Worm (Caenorhabditis elegans): Measurements from ENCODE around the gene str-69.

Gene str-69

ce11 chrV:3145241-3145640 lies 39.5 kb upstream of the str-69 start:
- no peak for TF ChIP-seq nhr-28 (tag; optimal IDR thresholded peaks at IDR 0.05)
- no peak for TF ChIP-seq unc-120 (tag; optimal IDR thresholded peaks at IDR 0.05; ENCODE audit: poor library complexity, severe bottlenecking)
- no peak for TF ChIP-seq sem-2 (GFP tag; optimal IDR thresholded peaks at IDR 0.05)
- no peak for TF ChIP-seq mep-1 (tag; optimal IDR thresholded peaks at IDR 0.05)
- TF ChIP-seq unc-39 (tag; optimal IDR thresholded peaks at IDR 0.05), result no peak
- no peak for TF ChIP-seq pha-4 (tag; optimal IDR thresholded peaks at IDR 0.05)
- no peak for TF ChIP-seq snpc-4 (tag; optimal IDR thresholded peaks at IDR 0.05)

ce11 chrV:3144494-3144893 lies 38.8 kb upstream of the str-69 start, which contains the start of gene srab-10:
Gene srab-10, minus strand, starts transcription at chrV:3144594.
- no peak for TF ChIP-seq ztf-11 (tag; optimal IDR thresholded peaks at IDR 0.05)
- no peak for TF ChIP-seq unc-62 (GFP tag; optimal IDR thresholded peaks at IDR 0.05)
- no peak for TF ChIP-seq sem-2 (GFP tag; optimal IDR thresholded peaks at IDR 0.05)

ce11 chrV:3141190-3141589 lies 35.5 kb upstream of the str-69 start, which contains the start of gene srab-9:
Gene srab-9, minus strand, starts transcription at chrV:3141290.
- no peak for TF ChIP-seq nhr-28 (tag; optimal IDR thresholded peaks at IDR 0.05)

- TF ChIP-seq drap-1 (GFP tag; optimal IDR thresholded peaks at IDR 0.05) (no peak), tbx-8 (GFP tag; optimal IDR thresholded peaks at IDR 0.05) (no peak), flh-1 (GFP tag; optimal IDR thresholded peaks at IDR 0.05) (no peak), nhr-12 (tag; optimal IDR thresholded peaks at IDR 0.05) (no peak), unc-120 (tag; optimal IDR thresholded peaks at IDR 0.05; ENCODE audit: poor library complexity, severe bottlenecking) (no peak)
These were observed 32.8 kb upstream of the str-69 start, which contains the start of the genes irld-3 and F02C9.1 for ce11 chrV:3138488-3138887. Gene irld-3, minus strand, starts transcription at chrV:3138588. Gene F02C9.1, plus strand, starts transcription at chrV:3138703.

ce11 chrV:3133293-3133755 lies 27.6 kb upstream of the str-69 start, which contains the start of gene F02C9.2:
Gene F02C9.2, plus strand, starts transcription at chrV:3133705.
- TF ChIP-seq sem-2 (GFP tag; optimal IDR thresholded peaks at IDR 0.05), result no peak
- TF ChIP-seq bed-3 (GFP tag; optimal IDR thresholded peaks at IDR 0.05), result no peak
- no peak for TF ChIP-seq ham-2 (GFP tag; optimal IDR thresholded peaks at IDR 0.05)
- TF ChIP-seq nhr-12 (tag; optimal IDR thresholded peaks at IDR 0.05), result no peak
- no peak for TF ChIP-seq ztf-11 (tag; optimal IDR thresholded peaks at IDR 0.05)
- TF ChIP-seq unc-39 (tag; optimal IDR thresholded peaks at IDR 0.05), result no peak
- no peak for TF ChIP-seq lin-13 (tag; optimal IDR thresholded peaks at IDR 0.05)
- no peak for TF ChIP-seq ceh-83 (GFP tag; optimal IDR thresholded peaks at IDR 0.05)
- TF ChIP-seq nhr-76 (tag; optimal IDR thresholded peaks at IDR 0.05), result no peak
- TF ChIP-seq hlh-1 (tag; optimal IDR thresholded peaks at IDR 0.05), result no peak
- no peak for TF ChIP-seq nhr-237 (tag; optimal IDR thresholded peaks at IDR 0.05)
- no peak for TF ChIP-seq nhr-2 (tag; optimal IDR thresholded peaks at IDR 0.05)
- TF ChIP-seq mep-1 (tag; optimal IDR thresholded peaks at IDR 0.05), result no peak
- TF ChIP-seq elt-1 (tag; optimal IDR thresholded peaks at IDR 0.05; ENCODE audit: borderline replicate concordance, insufficient read depth), result no peak
- no peak for TF ChIP-seq cnd-1 (tag; optimal IDR thresholded peaks at IDR 0.05)
- no peak for TF ChIP-seq ceh-39 (tag; optimal IDR thresholded peaks at IDR 0.05)
- no peak for TF ChIP-seq mls-2 (tag; optimal IDR thresholded peaks at IDR 0.05)
- TF ChIP-seq elt-3 (tag; optimal IDR thresholded peaks at IDR 0.05), result no peak

ce11 chrV:3132116-3132515 lies 26.4 kb upstream of the str-69 start:
- TF ChIP-seq snpc-4 (tag; optimal IDR thresholded peaks at IDR 0.05), result no peak
- TF ChIP-seq unc-39 (tag; optimal IDR thresholded peaks at IDR 0.05), result no peak
- no peak for TF ChIP-seq ces-1 (GFP tag; optimal IDR thresholded peaks at IDR 0.05)
- TF ChIP-seq hlh-1 (tag; optimal IDR thresholded peaks at IDR 0.05), result no peak
- TF ChIP-seq flh-1 (GFP tag; optimal IDR thresholded peaks at IDR 0.05), result no peak
- TF ChIP-seq zip-8 (tag; optimal IDR thresholded peaks at IDR 0.05), result no peak
- TF ChIP-seq mls-2 (tag; optimal IDR thresholded peaks at IDR 0.05), result peak; percentile 34
- no peak for TF ChIP-seq ztf-11 (tag; optimal IDR thresholded peaks at IDR 0.05)

- no peak for TF ChIP-seq tbx-8 (GFP tag; optimal IDR thresholded peaks at IDR 0.05)
- TF ChIP-seq snpc-4 (tag; optimal IDR thresholded peaks at IDR 0.05), result no peak
These were observed 23.1 kb upstream of the str-69 start, which contains the start of gene tat-6 for ce11 chrV:3128803-3129202. Gene tat-6, plus strand, starts transcription at chrV:3129103.

All from whole organism, mixed stage, embryonic.